Fruit fly (Drosophila melanogaster) whole organism, embryonic: ENCODE data around the gene HSPBAP1.

Source experiments
- Atf-2 ChIP-seq: fragments of 200-800 bp; sonication (Bioruptor generic); optimal IDR thresholded peaks from 2 replicates; lab custom pipeline; 2016; ENCODE audit warnings: missing biosample characterization, missing genetic modification characterization
- B-H2 ChIP-seq: fragments of 200-800 bp; sonication (Bioruptor generic); optimal IDR thresholded peaks from 2 replicates; lab custom pipeline; 2018; ENCODE audit warnings: missing biosample characterization, mild to moderate bottlenecking, missing genetic modification characterization
- CG10543 ChIP-seq: fragments of 200-800 bp; sonication (Bioruptor generic); optimal IDR thresholded peaks from 3 replicates; lab custom pipeline; 2017; ENCODE audit warnings: missing biosample characterization, mild to moderate bottlenecking, missing genetic modification characterization, moderate library complexity
- CG10959 ChIP-seq: fragments of 200-800 bp; sonication (Bioruptor generic); IDR thresholded peaks from 2 replicates; pipeline ENCODE4 v1.3.6; 2022; ENCODE audit warnings: missing biosample characterization, missing genetic modification characterization
- CG11456 ChIP-seq: fragments of 200-800 bp; sonication (Bioruptor generic); IDR thresholded peaks from 3 replicates; pipeline ENCODE4 v1.3.6; 2022; ENCODE audit warnings: missing biosample characterization, missing genetic modification characterization
- CG12104 ChIP-seq: fragments of 200-800 bp; sonication (Bioruptor generic); optimal IDR thresholded peaks from 3 replicates; lab custom pipeline; 2016; ENCODE audit warnings: missing biosample characterization, missing genetic modification characterization
- CG12219 ChIP-seq: fragments of 200-800 bp; sonication (Bioruptor generic); optimal IDR thresholded peaks from 3 replicates; lab custom pipeline; 2018; ENCODE audit warnings: missing biosample characterization, mild to moderate bottlenecking, missing genetic modification characterization
- CG13287 ChIP-seq: fragments of 200-800 bp; sonication (Bioruptor generic); IDR thresholded peaks from 2 replicates; pipeline ENCODE4 v1.3.6; 2022; ENCODE audit warnings: missing biosample characterization, missing genetic modification characterization; ENCODE audit not compliant: partially characterized antibody
- CG14667 ChIP-seq: fragments of 200-800 bp; sonication (Bioruptor generic); IDR thresholded peaks from 2 replicates; pipeline ENCODE4 v1.3.6; 2022; ENCODE audit warnings: missing biosample characterization, missing genetic modification characterization
- CG14710 ChIP-seq: fragments of 200-800 bp; sonication (Bioruptor generic); optimal IDR thresholded peaks from 3 replicates; lab custom pipeline; 2019; ENCODE audit warnings: missing biosample characterization, mild to moderate bottlenecking, missing genetic modification characterization, moderate library complexity
- CG16813 ChIP-seq: fragments of 200-800 bp; sonication (Bioruptor generic); IDR thresholded peaks from 3 replicates; pipeline ENCODE4 v1.3.6; 2022; ENCODE audit warnings: missing biosample characterization, missing genetic modification characterization; ENCODE audit not compliant: partially characterized antibody
- CG17568 ChIP-seq: fragments of 200-800 bp; sonication (Bioruptor generic); optimal IDR thresholded peaks from 2 replicates; lab custom pipeline; 2018; ENCODE audit warnings: missing biosample characterization, mild to moderate bottlenecking, missing genetic modification characterization, moderate library complexity
- CG17829 ChIP-seq: fragments of 200-800 bp; optimal IDR thresholded peaks from 2 replicates; lab custom pipeline; 2019; ENCODE audit warnings: missing biosample characterization, mild to moderate bottlenecking, missing genetic modification characterization, moderate library complexity
- CG18599 ChIP-seq: fragments of 200-800 bp; sonication (Bioruptor generic); optimal IDR thresholded peaks from 3 replicates; lab custom pipeline; 2017; ENCODE audit warnings: missing biosample characterization, missing genetic modification characterization, mild to moderate bottlenecking, moderate library complexity, missing genetic modification reagents
- CG30403 ChIP-seq: fragments of 200-800 bp; sonication (Bioruptor generic); optimal IDR thresholded peaks from 3 replicates; lab custom pipeline; 2016; ENCODE audit warnings: missing biosample characterization, missing genetic modification characterization
- CG43689 ChIP-seq: fragments of 200-800 bp; sonication (Bioruptor generic); IDR thresholded peaks from 2 replicates; pipeline ENCODE4 v1.3.6; 2022; ENCODE audit warnings: missing biosample characterization, missing genetic modification characterization
- CG4424 ChIP-seq: fragments of 200-800 bp; sonication (Bioruptor generic); optimal IDR thresholded peaks from 3 replicates; lab custom pipeline; 2016; ENCODE audit warnings: missing biosample characterization, missing genetic modification characterization
- CG5180 ChIP-seq: fragments of 200-800 bp; sonication (Bioruptor generic); optimal IDR thresholded peaks from 3 replicates; lab custom pipeline; 2017; ENCODE audit warnings: missing biosample characterization, missing genetic modification characterization, mild to moderate bottlenecking, moderate library complexity, missing genetic modification reagents
- CG6689 ChIP-seq: fragments of 200-800 bp; sonication (Bioruptor generic); IDR thresholded peaks from 2 replicates; pipeline ENCODE4 v1.3.6; 2022; ENCODE audit warnings: missing biosample characterization, missing genetic modification characterization
- CG6765 ChIP-seq: fragments of 200-800 bp; sonication (Bioruptor generic); optimal IDR thresholded peaks from 3 replicates; lab custom pipeline; 2017; ENCODE audit warnings: missing biosample characterization, mild to moderate bottlenecking, missing genetic modification characterization
- CG7963 ChIP-seq: fragments of 200-800 bp; sonication (Bioruptor generic); IDR thresholded peaks from 3 replicates; pipeline ENCODE4 v1.3.6; 2022; ENCODE audit warnings: missing biosample characterization, missing genetic modification characterization; ENCODE audit not compliant: partially characterized antibody
- CG9797 ChIP-seq: fragments of 200-800 bp; sonication (Bioruptor generic); optimal IDR thresholded peaks from 3 replicates; lab custom pipeline; 2018; ENCODE audit warnings: missing biosample characterization, mild to moderate bottlenecking, missing genetic modification characterization
- Dll ChIP-seq: fragments of 200-800 bp; sonication (Bioruptor generic); IDR thresholded peaks from 4 replicates; pipeline ENCODE4 v1.3.6; 2022; ENCODE audit warnings: missing biosample characterization, missing genetic modification characterization; ENCODE audit not compliant: partially characterized antibody
- Ets97D ChIP-seq: fragments of 200-800 bp; sonication (Bioruptor generic); optimal IDR thresholded peaks from 3 replicates; lab custom pipeline; 2016; ENCODE audit warnings: missing biosample characterization, missing genetic modification characterization
- Fer1 ChIP-seq: fragments of 200-800 bp; sonication (Bioruptor generic); optimal IDR thresholded peaks from 2 replicates; lab custom pipeline; 2017; ENCODE audit warnings: missing biosample characterization, mild to moderate bottlenecking, missing genetic modification characterization
- HLH54F ChIP-seq: fragments of 200-800 bp; sonication (Bioruptor generic); optimal IDR thresholded peaks from 3 replicates; lab custom pipeline; 2016; ENCODE audit warnings: missing biosample characterization, missing genetic modification characterization
- Hand ChIP-seq: fragments of 200-800 bp; sonication (Bioruptor generic); optimal IDR thresholded peaks from 2 replicates; lab custom pipeline; 2017; ENCODE audit warnings: mild to moderate bottlenecking, missing biosample characterization, missing genetic modification reagents, missing genetic modification characterization
- HmgZ ChIP-seq: fragments of 200-800 bp; sonication (Bioruptor generic); optimal IDR thresholded peaks from 2 replicates; lab custom pipeline; 2018; ENCODE audit warnings: missing biosample characterization, mild to moderate bottlenecking, missing genetic modification characterization
- Hmr ChIP-seq: fragments of 200-800 bp; sonication (Bioruptor generic); optimal IDR thresholded peaks from 3 replicates; lab custom pipeline; 2017; ENCODE audit warnings: mild to moderate bottlenecking, missing biosample characterization, missing genetic modification reagents, missing genetic modification characterization
- Hr3 ChIP-seq: fragments of 200-800 bp; sonication (Bioruptor generic); optimal IDR thresholded peaks from 3 replicates; lab custom pipeline; 2016; ENCODE audit warnings: missing biosample characterization, missing genetic modification characterization
- Hsf ChIP-seq: fragments of 200-800 bp; sonication (Bioruptor generic); optimal IDR thresholded peaks from 3 replicates; lab custom pipeline; 2016; ENCODE audit warnings: missing biosample characterization, missing genetic modification characterization
- MESR4 ChIP-seq: fragments of 200-800 bp; sonication (Bioruptor generic); optimal IDR thresholded peaks from 2 replicates; lab custom pipeline; 2018; ENCODE audit warnings: missing biosample characterization, mild to moderate bottlenecking, missing genetic modification characterization, moderate library complexity
- Oaz ChIP-seq: fragments of 200-800 bp; sonication (Bioruptor generic); IDR thresholded peaks from 2 replicates; pipeline ENCODE4 v1.3.6; 2022; ENCODE audit warnings: missing biosample characterization, missing genetic modification characterization
- Oli ChIP-seq: fragments of 200-800 bp; sonication (Bioruptor generic); optimal IDR thresholded peaks from 2 replicates; lab custom pipeline; 2018; ENCODE audit warnings: missing biosample characterization, mild to moderate bottlenecking, missing genetic modification characterization, moderate library complexity
- Ptx1 ChIP-seq: fragments of 200-800 bp; sonication (Bioruptor generic); IDR thresholded peaks from 2 replicates; pipeline ENCODE4 v1.3.6; 2022; ENCODE audit warnings: missing biosample characterization, missing genetic modification characterization
- Side ChIP-seq: fragments of 200-800 bp; sonication (Bioruptor generic); optimal IDR thresholded peaks from 2 replicates; lab custom pipeline; 2016; ENCODE audit warnings: missing biosample characterization, missing genetic modification characterization
- az2 ChIP-seq: fragments of 200-800 bp; sonication (Bioruptor generic); optimal IDR thresholded peaks from 3 replicates; lab custom pipeline; 2016; ENCODE audit warnings: missing biosample characterization, missing genetic modification characterization
- cas ChIP-seq: fragments of 200-800 bp; sonication (Bioruptor generic); IDR thresholded peaks from 2 replicates; pipeline ENCODE4 v1.3.6; 2022; ENCODE audit warnings: missing biosample characterization, missing genetic modification characterization
- cato ChIP-seq: fragments of 200-800 bp; sonication (Bioruptor generic); optimal IDR thresholded peaks from 2 replicates; lab custom pipeline; 2016; ENCODE audit warnings: missing biosample characterization, missing genetic modification characterization, borderline replicate concordance
- disco-r ChIP-seq: fragments of 200-800 bp; sonication (Bioruptor generic); optimal IDR thresholded peaks from 2 replicates; lab custom pipeline; 2016; ENCODE audit warnings: missing biosample characterization, missing genetic modification characterization
- gsb ChIP-seq: fragments of 200-800 bp; sonication (Bioruptor generic); IDR thresholded peaks from 2 replicates; pipeline ENCODE4 v1.3.6; 2022; ENCODE audit warnings: missing biosample characterization, missing genetic modification characterization
- hkb ChIP-seq, 2 experiments: fragments of 200-800 bp in 1 of 2; fragments of >200 bp in 1 of 2; sonication (Bioruptor generic) in 1 of 2; IDR thresholded peaks in 1 of 2; optimal IDR thresholded peaks in 1 of 2; 2 replicates each; pipeline versions ENCODE4 v1.3.6 to Lab custom; 2017 to 2022; ENCODE audit warnings: missing biosample characterization in 1 of 2, missing genetic modification characterization in 1 of 2
- luna ChIP-seq: fragments of 200-800 bp; sonication (Bioruptor generic); optimal IDR thresholded peaks from 2 replicates; lab custom pipeline; 2016; ENCODE audit warnings: missing biosample characterization, missing genetic modification characterization
- nom ChIP-seq: fragments of 200-800 bp; sonication (Bioruptor generic); optimal IDR thresholded peaks from 2 replicates; lab custom pipeline; 2017; ENCODE audit warnings: missing biosample characterization, missing genetic modification characterization, mild to moderate bottlenecking, moderate library complexity, missing genetic modification reagents
- onecut ChIP-seq: fragments of 200-800 bp; sonication (Bioruptor generic); IDR thresholded peaks from 2 replicates; pipeline ENCODE4 v1.3.6; 2022; ENCODE audit warnings: missing biosample characterization, missing genetic modification characterization
- pum ChIP-seq: fragments of 200-800 bp; sonication (Bioruptor generic); optimal IDR thresholded peaks from 2 replicates; lab custom pipeline; 2016; ENCODE audit warnings: missing biosample characterization, missing genetic modification characterization
- row ChIP-seq: fragments of 200-800 bp; sonication (Bioruptor generic); IDR thresholded peaks from 3 replicates; pipeline ENCODE4 v1.3.6; 2022; ENCODE audit warnings: missing biosample characterization, missing genetic modification characterization
- ssp ChIP-seq: fragments of 200-800 bp; sonication (Bioruptor generic); IDR thresholded peaks from 2 replicates; pipeline ENCODE4 v1.3.6; 2022; ENCODE audit warnings: missing biosample characterization, missing genetic modification characterization
- tin ChIP-seq: fragments of 200-800 bp; sonication (Bioruptor generic); optimal IDR thresholded peaks from 3 replicates; lab custom pipeline; 2016; ENCODE audit warnings: missing biosample characterization, missing genetic modification characterization

The HSPBAP1 gene

DNA sequence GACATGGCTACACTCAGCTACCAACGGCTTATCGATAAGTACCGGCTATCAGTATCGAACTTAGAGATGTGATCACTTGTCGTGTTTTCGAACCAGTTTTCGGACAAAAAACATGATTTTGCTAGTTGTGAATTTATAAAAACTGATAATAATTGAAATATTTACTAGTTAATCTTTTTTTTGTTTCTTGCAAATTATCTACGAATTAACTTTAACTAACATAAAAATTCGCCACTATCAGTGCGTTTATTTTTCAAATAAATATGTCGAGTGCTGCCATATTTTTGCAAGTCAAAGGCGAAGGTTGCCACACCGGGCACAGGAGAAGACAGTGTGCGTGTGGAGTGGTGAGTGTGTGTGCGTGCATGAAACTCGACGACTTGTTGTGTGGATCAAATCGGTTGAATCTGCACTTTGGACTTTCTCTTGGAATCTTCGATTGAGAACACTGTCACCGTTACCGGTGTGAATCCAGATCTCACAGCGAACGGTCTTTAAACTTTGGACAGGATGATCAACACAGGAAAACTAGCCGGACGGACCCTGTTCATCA, 17.8 kb upstream of the HSPBAP1 start, which contains the start of gene Hsdl2 (continued):
- TF ChIP-seq CG17829 (tag; lab: Kevin White, UChicago) (no peak), Hand (GFP tag; lab: Kevin White, UChicago) (no peak), CG18599 (GFP tag; lab: Kevin White, UChicago) (no peak), HLH54F (GFP tag; lab: Kevin White, UChicago) (peak; percentile 56), luna (GFP tag; lab: Kevin White, UChicago) (no peak), Ptx1 (GFP tag; lab: Robert Waterston, UW) (no peak; the same call in 1 of the 2 replicates), Hr3 (GFP tag; lab: Kevin White, UChicago) (peak; percentile 34), gsb (no peak), HmgZ (tag; lab: Kevin White, UChicago) (peak; percentile 84), CG17568 (no peak), Atf-2 (GFP tag; lab: Kevin White, UChicago) (no peak), CG4424 (GFP tag; lab: Kevin White, UChicago) (peak; percentile 0), CG9797 (GFP tag; lab: Kevin White, UChicago) (peak; percentile 49), CG10543 (GFP tag; lab: Kevin White, UChicago) (no peak), Fer1 (GFP tag; lab: Kevin White, UChicago) (no peak), Side (GFP tag; lab: Kevin White, UChicago) (no peak), CG6689 (GFP tag; lab: Robert Waterston, UW) (peak; percentile 42), row (GFP tag; lab: Robert Waterston, UW) (peak; percentile 75), CG43689 (GFP tag; lab: Robert Waterston, UW) (no peak), cas (no peak), onecut (GFP tag; lab: Robert Waterston, UW) (no peak), CG12219 (no peak), Ets97D (GFP tag; lab: Kevin White, UChicago) (peak; percentile 33), ssp (peak; percentile 40; the same call in 1 of the 2 replicates), Oli (tag; lab: Kevin White, UChicago) (no peak), nom (GFP tag; lab: Kevin White, UChicago) (peak; percentile 99), CG13287 (GFP tag; lab: Robert Waterston, UW) (peak; percentile 60), Dll (GFP tag; lab: Robert Waterston, UW) (peak; percentile 69), disco-r (GFP tag; lab: Kevin White, UChicago) (no peak), CG11456 (GFP tag; lab: Robert Waterston, UW) (0 out of 3 replicates have a peak, but pooled peaks have one; percentile 45), Hsf (GFP tag; lab: Kevin White, UChicago) (peak; percentile 61), az2 (peak; percentile 29), MESR4 (GFP tag; lab: Kevin White, UChicago) (peak; percentile 59), hkb (optimal IDR thresholded peaks at IDR 0.05; lab: Kevin White, UChicago) (peak; percentile 52), hkb (GFP tag; IDR thresholded peaks at IDR 0.05; lab: Robert Waterston, UW) (peak; percentile 46; the same call in 1 of the 2 replicates), CG7963 (GFP tag; lab: Robert Waterston, UW) (0 out of 3 replicates have a peak, but pooled peaks have one; percentile 42), CG30403 (GFP tag; lab: Kevin White, UChicago) (peak; percentile 37), Oaz (GFP tag; lab: Robert Waterston, UW) (no peak), CG12104 (GFP tag; lab: Kevin White, UChicago) (peak; percentile 37), pum (peak; percentile 0), CG14667 (GFP tag; lab: Robert Waterston, UW) (peak; percentile 21; the same call in 1 of the 2 replicates), Hmr (peak; percentile 61), CG14710 (tag; lab: Kevin White, UChicago) (peak; percentile 75), CG5180 (peak; percentile 45), CG10959 (GFP tag; lab: Robert Waterston, UW) (no peak), cato (no peak), CG6765 (GFP tag; lab: Kevin White, UChicago) (no peak), CG16813 (GFP tag; lab: Robert Waterston, UW) (peak; percentile 79), B-H2 (GFP tag; lab: Kevin White, UChicago) (no peak), tin (GFP tag; lab: Kevin White, UChicago) (peak; percentile 52)
